Fruit fly (Drosophila melanogaster) whole organism, embryonic: ENCODE results near the gene CG11596.
A peak's percentile ranks its signal among the peaks of the same experiment; 100 is the strongest.

ENCODE experiments used
- CG10431 ChIP-seq: fragments of 200-800 bp; sonication (Bioruptor generic); optimal IDR thresholded peaks from 3 replicates; lab custom pipeline; 2018; ENCODE audit warnings: missing biosample characterization, mild to moderate bottlenecking, missing genetic modification characterization
- CG10654 ChIP-seq: fragments of 200-800 bp; sonication (Bioruptor generic); optimal IDR thresholded peaks from 2 replicates; lab custom pipeline; 2016; ENCODE audit warnings: missing biosample characterization, missing genetic modification characterization
- CG11085 ChIP-seq: fragments of 200-800 bp; sonication (Bioruptor generic); IDR thresholded peaks from 2 replicates; pipeline ENCODE4 v1.3.6; 2022; ENCODE audit warnings: missing biosample characterization, missing genetic modification characterization
- CG12236 ChIP-seq: fragments of 200-800 bp; sonication (Bioruptor generic); optimal IDR thresholded peaks from 2 replicates; lab custom pipeline; 2016; ENCODE audit warnings: missing biosample characterization, missing genetic modification characterization
- CG12659 ChIP-seq: fragments of 200-800 bp; sonication (Bioruptor generic); optimal IDR thresholded peaks from 3 replicates; lab custom pipeline; 2017; ENCODE audit warnings: mild to moderate bottlenecking, missing biosample characterization, missing genetic modification reagents, missing genetic modification characterization
- CG13123 ChIP-seq: fragments of 200-800 bp; sonication (Bioruptor generic); optimal IDR thresholded peaks from 2 replicates; lab custom pipeline; 2016; ENCODE audit warnings: missing biosample characterization, missing genetic modification characterization
- CG14014 ChIP-seq: fragments of 200-800 bp; sonication (Bioruptor generic); IDR thresholded peaks from 2 replicates; pipeline ENCODE4 v1.3.6; 2022; ENCODE audit warnings: missing biosample characterization, missing genetic modification characterization
- CG14050 ChIP-seq: fragments of 200-800 bp; sonication (Bioruptor generic); IDR thresholded peaks from 3 replicates; pipeline ENCODE4 v1.3.6; 2022; ENCODE audit warnings: missing biosample characterization, missing genetic modification characterization
- CG14710 ChIP-seq: fragments of 200-800 bp; sonication (Bioruptor generic); optimal IDR thresholded peaks from 3 replicates; lab custom pipeline; 2019; ENCODE audit warnings: missing biosample characterization, mild to moderate bottlenecking, missing genetic modification characterization, moderate library complexity
- CG17802 ChIP-seq: fragments of 200-800 bp; sonication (Bioruptor generic); optimal IDR thresholded peaks from 2 replicates; lab custom pipeline; 2018; ENCODE audit warnings: missing biosample characterization, mild to moderate bottlenecking, missing genetic modification characterization, moderate library complexity
- CG2129 ChIP-seq: fragments of 200-800 bp; sonication (Bioruptor generic); IDR thresholded peaks from 2 replicates; pipeline ENCODE4 v1.3.6; 2022; ENCODE audit warnings: missing biosample characterization, missing genetic modification characterization; ENCODE audit not compliant: partially characterized antibody
- CG2202 ChIP-seq: fragments of 200-800 bp; sonication (Bioruptor generic); optimal IDR thresholded peaks from 2 replicates; lab custom pipeline; 2018; ENCODE audit warnings: missing biosample characterization, mild to moderate bottlenecking, missing genetic modification characterization
- CG2678 ChIP-seq: fragments of 200-800 bp; sonication (Bioruptor generic); optimal IDR thresholded peaks from 3 replicates; lab custom pipeline; 2019; ENCODE audit warnings: missing biosample characterization, mild to moderate bottlenecking, missing genetic modification characterization, moderate library complexity
- CG32767 ChIP-seq: fragments of 200-800 bp; sonication (Bioruptor generic); IDR thresholded peaks from 2 replicates; pipeline ENCODE4 v1.3.6; 2022; ENCODE audit warnings: missing biosample characterization, missing genetic modification characterization
- CG3407 ChIP-seq: fragments of 200-800 bp; sonication (Bioruptor generic); optimal IDR thresholded peaks from 2 replicates; lab custom pipeline; 2018; ENCODE audit warnings: missing biosample characterization, mild to moderate bottlenecking, missing genetic modification characterization
- CG42726 ChIP-seq: fragments of 200-800 bp; sonication (Bioruptor generic); IDR thresholded peaks from 2 replicates; pipeline ENCODE4 v1.3.6; 2022; ENCODE audit warnings: missing biosample characterization, missing genetic modification characterization; ENCODE audit not compliant: partially characterized antibody
- CG4617 ChIP-seq: fragments of 200-800 bp; sonication (Bioruptor generic); optimal IDR thresholded peaks from 3 replicates; lab custom pipeline; 2016; ENCODE audit warnings: missing biosample characterization, missing genetic modification characterization, borderline replicate concordance
- CG5245 ChIP-seq: fragments of 200-800 bp; sonication (Bioruptor generic); optimal IDR thresholded peaks from 3 replicates; lab custom pipeline; 2016; ENCODE audit warnings: missing biosample characterization, missing genetic modification characterization
- CG6689 ChIP-seq: fragments of 200-800 bp; sonication (Bioruptor generic); IDR thresholded peaks from 2 replicates; pipeline ENCODE4 v1.3.6; 2022; ENCODE audit warnings: missing biosample characterization, missing genetic modification characterization
- CG7963 ChIP-seq: fragments of 200-800 bp; sonication (Bioruptor generic); IDR thresholded peaks from 3 replicates; pipeline ENCODE4 v1.3.6; 2022; ENCODE audit warnings: missing biosample characterization, missing genetic modification characterization; ENCODE audit not compliant: partially characterized antibody
- CG8765 ChIP-seq: fragments of 200-800 bp; sonication (Bioruptor generic); IDR thresholded peaks from 2 replicates; pipeline ENCODE4 v1.3.6; 2022; ENCODE audit warnings: missing biosample characterization, missing genetic modification characterization
- CG8924 ChIP-seq: fragments of 200-800 bp; optimal IDR thresholded peaks from 3 replicates; lab custom pipeline; 2019; ENCODE audit warnings: missing biosample characterization, mild to moderate bottlenecking, missing genetic modification characterization, moderate library complexity
- CG9817 ChIP-seq: fragments of 200-800 bp; sonication (Bioruptor generic); optimal IDR thresholded peaks from 2 replicates; lab custom pipeline; 2018; ENCODE audit warnings: missing biosample characterization, mild to moderate bottlenecking, missing genetic modification characterization, moderate library complexity
- CrebB ChIP-seq: fragments of 200-800 bp; sonication (Bioruptor generic); optimal IDR thresholded peaks from 3 replicates; lab custom pipeline; 2018; ENCODE audit warnings: missing biosample characterization, mild to moderate bottlenecking, missing genetic modification characterization
- Dll ChIP-seq: fragments of 200-800 bp; sonication (Bioruptor generic); IDR thresholded peaks from 4 replicates; pipeline ENCODE4 v1.3.6; 2022; ENCODE audit warnings: missing biosample characterization, missing genetic modification characterization; ENCODE audit not compliant: partially characterized antibody
- E2f2 ChIP-seq: fragments of 200-800 bp; sonication (Bioruptor generic); IDR thresholded peaks from 2 replicates; pipeline ENCODE4 v1.3.6; 2022; ENCODE audit warnings: missing biosample characterization, missing genetic modification characterization
- HLH4C ChIP-seq: fragments of 200-800 bp; sonication (Bioruptor generic); IDR thresholded peaks from 3 replicates; pipeline ENCODE4 v1.3.6; 2022; ENCODE audit warnings: missing biosample characterization, missing genetic modification characterization; ENCODE audit not compliant: partially characterized antibody
- Hand ChIP-seq: fragments of 200-800 bp; sonication (Bioruptor generic); optimal IDR thresholded peaks from 2 replicates; lab custom pipeline; 2017; ENCODE audit warnings: mild to moderate bottlenecking, missing biosample characterization, missing genetic modification reagents, missing genetic modification characterization
- Lpt ChIP-seq: fragments of >200 bp; optimal IDR thresholded peaks from 2 replicates; lab custom pipeline; 2018; ENCODE audit warnings: missing biosample characterization, missing genetic modification characterization
- MBD-R2 ChIP-seq: fragments of 200-800 bp; sonication (Bioruptor generic); IDR thresholded peaks from 2 replicates; pipeline ENCODE4 v1.3.6; 2022; ENCODE audit warnings: missing biosample characterization, missing genetic modification characterization
- Meics ChIP-seq: fragments of 200-800 bp; sonication (Bioruptor generic); optimal IDR thresholded peaks from 2 replicates; lab custom pipeline; 2017; ENCODE audit warnings: missing biosample characterization, mild to moderate bottlenecking, missing genetic modification characterization
- Pdp1 ChIP-seq, 2 experiments: fragments of 200-800 bp; sonication (Bioruptor generic); optimal IDR thresholded peaks; 3 replicates each; lab custom pipeline; 2016; ENCODE audit warnings: missing biosample characterization in 2 of 2, missing genetic modification characterization in 2 of 2, mild to moderate bottlenecking in 1 of 2, moderate library complexity in 1 of 2
- Trl ChIP-seq, 3 experiments: fragments of >200 bp in 2 of 3; fragments of 200-800 bp in 1 of 3; sonication (Bioruptor generic) in 1 of 3; optimal IDR thresholded peaks; 2 replicates in 1 of 3; 3 replicates in 2 of 3; lab custom pipeline; 2016 to 2017; ENCODE audit warnings: missing biosample characterization in 1 of 3, missing genetic modification characterization in 1 of 3
- btn ChIP-seq: fragments of 200-800 bp; sonication (Bioruptor generic); optimal IDR thresholded peaks from 2 replicates; lab custom pipeline; 2016; ENCODE audit warnings: missing biosample characterization, missing genetic modification characterization
- crol ChIP-seq: fragments of 200-800 bp; sonication (Bioruptor generic); IDR thresholded peaks from 2 replicates; pipeline ENCODE4 v1.3.6; 2022; ENCODE audit warnings: missing biosample characterization, missing genetic modification characterization
- en ChIP-seq: fragments of 200-800 bp; sonication (Bioruptor generic); optimal IDR thresholded peaks from 2 replicates; lab custom pipeline; 2016; ENCODE audit warnings: missing biosample characterization, missing genetic modification characterization
- gcm ChIP-seq: fragments of 200-800 bp; sonication (Bioruptor generic); optimal IDR thresholded peaks from 2 replicates; lab custom pipeline; 2019; ENCODE audit warnings: missing biosample characterization, mild to moderate bottlenecking, missing genetic modification characterization, moderate library complexity
- gfzf ChIP-seq: fragments of 200-800 bp; sonication (Bioruptor generic); optimal IDR thresholded peaks from 2 replicates; lab custom pipeline; 2016; ENCODE audit warnings: missing biosample characterization, mild to moderate bottlenecking, missing genetic modification characterization, moderate library complexity
- knrl ChIP-seq: fragments of 200-800 bp; sonication (Bioruptor generic); IDR thresholded peaks from 3 replicates; pipeline ENCODE4 v1.3.6; 2022; ENCODE audit warnings: missing biosample characterization, missing genetic modification characterization; ENCODE audit not compliant: partially characterized antibody
- lilli ChIP-seq: fragments of 200-800 bp; sonication (Bioruptor generic); optimal IDR thresholded peaks from 3 replicates; lab custom pipeline; 2016; ENCODE audit warnings: missing biosample characterization, missing genetic modification characterization
- lola ChIP-seq, 3 experiments: fragments of >200 bp in 2 of 3; fragments of 200-800 bp in 1 of 3; sonication (Bioruptor generic) in 1 of 3; optimal IDR thresholded peaks; 2 replicates each; lab custom pipeline; 2017 to 2019; ENCODE audit warnings: missing biosample characterization in 3 of 3, missing genetic modification characterization in 3 of 3, mild to moderate bottlenecking in 1 of 3, moderate library complexity in 1 of 3
- mirr ChIP-seq: fragments of 200-800 bp; sonication (Bioruptor generic); optimal IDR thresholded peaks from 3 replicates; lab custom pipeline; 2018; ENCODE audit warnings: missing biosample characterization, mild to moderate bottlenecking, missing genetic modification characterization
- phol ChIP-seq: fragments of 200-800 bp; sonication (Bioruptor generic); optimal IDR thresholded peaks from 3 replicates; lab custom pipeline; 2018; ENCODE audit warnings: missing biosample characterization, mild to moderate bottlenecking, missing genetic modification characterization, moderate library complexity
- row ChIP-seq: fragments of 200-800 bp; sonication (Bioruptor generic); IDR thresholded peaks from 3 replicates; pipeline ENCODE4 v1.3.6; 2022; ENCODE audit warnings: missing biosample characterization, missing genetic modification characterization
- sisA ChIP-seq: fragments of 200-800 bp; sonication (Bioruptor generic); IDR thresholded peaks from 2 replicates; pipeline ENCODE4 v1.3.6; 2022; ENCODE audit warnings: missing biosample characterization, missing genetic modification characterization
- sqz ChIP-seq: fragments of 200-800 bp; sonication (Bioruptor generic); optimal IDR thresholded peaks from 3 replicates; lab custom pipeline; 2018; ENCODE audit warnings: missing biosample characterization, mild to moderate bottlenecking, missing genetic modification characterization
- trem ChIP-seq: fragments of 200-800 bp; optimal IDR thresholded peaks from 3 replicates; lab custom pipeline; 2019; ENCODE audit warnings: missing biosample characterization, mild to moderate bottlenecking, missing genetic modification characterization, moderate library complexity
- tx ChIP-seq: fragments of 200-800 bp; sonication (Bioruptor generic); optimal IDR thresholded peaks from 2 replicates; lab custom pipeline; 2016; ENCODE audit warnings: missing biosample characterization, missing genetic modification characterization
- wdn ChIP-seq: fragments of 200-800 bp; sonication (Bioruptor generic); IDR thresholded peaks from 2 replicates; pipeline ENCODE4 v1.3.6; 2022; ENCODE audit warnings: missing biosample characterization, missing genetic modification characterization

The CG11596 gene

dm6 chrX:1900123-1900818 is 27.2 kb upstream of the CG11596 start, which contains the start of gene arm (continued):
- TF ChIP-seq row (GFP tag; lab: Robert Waterston, UW) (peak; percentile 38; the same call in 2 of the 3 replicates), CG5245 (no peak), lilli (GFP tag; lab: Kevin White, UChicago) (peak; percentile 11), sisA (no peak), CG32767 (0 out of 2 replicates have a peak, but pooled peaks have one; percentile 9), CG9817 (tag; lab: Kevin White, UChicago) (no peak), Trl (optimal IDR thresholded peaks at IDR 0.05; lab: Kevin White, UChicago) (no peak), Trl (GFP tag; optimal IDR thresholded peaks at IDR 0.05; lab: Kevin White, UChicago) (no peak), E2f2 (GFP tag; lab: Robert Waterston, UW) (peak; percentile 85), Pdp1 (GFP tag; optimal IDR thresholded peaks at IDR 0.05; lab: Kevin White, UChicago) (peak in 1 of 2 experiments; percentile 21), trem (tag; lab: Kevin White, UChicago) (peak; percentile 98), Dll (0 out of 4 replicates have a peak, but pooled peaks have one; percentile 35), CG7963 (GFP tag; lab: Robert Waterston, UW) (0 out of 3 replicates have a peak, but pooled peaks have one; percentile 35), CG17802 (tag; lab: Kevin White, UChicago) (peak; percentile 24), sqz (GFP tag; lab: Kevin White, UChicago) (peak; percentile 23), gfzf (GFP tag; lab: Kevin White, UChicago) (peak; percentile 16), CG10654 (GFP tag; lab: Kevin White, UChicago) (no peak), CG6689 (no peak), HLH4C (GFP tag; lab: Robert Waterston, UW) (peak; percentile 26; the same call in 1 of the 3 replicates), en (no peak), CG8924 (tag; lab: Kevin White, UChicago) (no peak), CG12659 (peak; percentile 6), CrebB (no peak), CG4617 (peak; percentile 19), CG2202 (no peak), knrl (0 out of 3 replicates have a peak, but pooled peaks have one; percentile 11)
- TF ChIP-seq, all 482 proteins: peak for 38

- TF ChIP-seq crol (GFP tag; lab: Robert Waterston, UW) (no peak), en (no peak), Lpt (GFP tag; lab: Kevin White, UChicago) (no peak), CG14014 (no peak), phol (peak; percentile 5), Meics (GFP tag; lab: Kevin White, UChicago) (no peak), CG10431 (peak; percentile 22), CG11085 (GFP tag; lab: Robert Waterston, UW) (no peak), CG12236 (GFP tag; lab: Kevin White, UChicago) (no peak), CG3407 (GFP tag; lab: Kevin White, UChicago) (no peak), CG14710 (tag; lab: Kevin White, UChicago) (peak; percentile 22), CG8765 (GFP tag; lab: Robert Waterston, UW) (no peak), btn (GFP tag; lab: Kevin White, UChicago) (no peak), MBD-R2 (GFP tag; lab: Robert Waterston, UW) (peak; percentile 65), Hand (no peak), gcm (GFP tag; lab: Kevin White, UChicago) (no peak), CG13123 (GFP tag; lab: Kevin White, UChicago) (no peak), mirr (no peak), wdn (GFP tag; lab: Robert Waterston, UW) (no peak), lola (GFP tag; optimal IDR thresholded peaks at IDR 0.05; lab: Kevin White, UChicago) (no peak), tx (GFP tag; lab: Kevin White, UChicago) (no peak), CG2678 (tag; lab: Kevin White, UChicago) (peak; percentile 11), CG14050 (GFP tag; lab: Robert Waterston, UW) (no peak), CG42726 (GFP tag; lab: Robert Waterston, UW) (no peak), CG2129 (GFP tag; lab: Robert Waterston, UW) (no peak)
These were observed 25.8 kb upstream of the CG11596 start, which contains the start of gene Ldaf1 for dm6 chrX:1901605-1902136. TSS of gene Ldaf1 (minus strand) at chrX:1901911.
